Worm (Caenorhabditis elegans) whole organism, late embryonic: ENCODE measurements around the gene R02D5.3.
A peak's percentile ranks its signal among the peaks of the same experiment; 100 is the strongest.

Source experiments
- C38D4.7 ChIP-seq: fragments of 200-800 bp; sonication (Bioruptor generic); optimal IDR thresholded peaks from 2 replicates; lab custom pipeline; 2018; ENCODE audit warnings: mild to moderate bottlenecking, missing genetic modification characterization, moderate library complexity, missing compliant biosample characterization
- K09A11.1 ChIP-seq: sonication (generic microtip); optimal IDR thresholded peaks from 2 replicates; lab custom pipeline; 2017; ENCODE audit warnings: antibody characterized with exemption, mild to moderate bottlenecking, missing genetic modification characterization, missing compliant biosample characterization; ENCODE audit not compliant: insufficient read depth
- T23F11.4 ChIP-seq: fragments of 200-800 bp; sonication (Bioruptor generic); optimal IDR thresholded peaks from 2 replicates; lab custom pipeline; 2018; ENCODE audit warnings: mild to moderate bottlenecking, missing genetic modification characterization, missing compliant biosample characterization
- ama-1 ChIP-seq: fragments of 150-350 bp; optimal IDR thresholded peaks from 2 replicates; lab custom pipeline; 2014
- ceh-14 ChIP-seq: sonication (generic microtip); optimal IDR thresholded peaks from 2 replicates; lab custom pipeline; 2016; ENCODE audit warnings: missing genotype, missing genetic modification characterization, missing compliant biosample characterization
- ceh-18 ChIP-seq: sonication (generic microtip); optimal IDR thresholded peaks from 2 replicates; lab custom pipeline; 2016; ENCODE audit warnings: missing genetic modification characterization, missing compliant biosample characterization
- ceh-19 ChIP-seq: fragments of 200-800 bp; sonication (Bioruptor generic); optimal IDR thresholded peaks from 2 replicates; lab custom pipeline; 2018; ENCODE audit warnings: mild to moderate bottlenecking, missing genetic modification characterization, missing compliant biosample characterization
- ceh-22 ChIP-seq: sonication (generic microtip); optimal IDR thresholded peaks from 2 replicates; lab custom pipeline; 2017; ENCODE audit warnings: missing biosample characterization, missing genetic modification characterization
- ceh-31 ChIP-seq: sonication (generic microtip); optimal IDR thresholded peaks from 2 replicates; lab custom pipeline; 2016; ENCODE audit warnings: missing genetic modification characterization, missing compliant biosample characterization
- ceh-34 ChIP-seq: sonication (generic microtip); optimal IDR thresholded peaks from 2 replicates; lab custom pipeline; 2016; ENCODE audit warnings: mild to moderate bottlenecking, missing genetic modification characterization, missing compliant biosample characterization
- ceh-6 ChIP-seq: fragments of 200-800 bp; sonication (Bioruptor generic); optimal IDR thresholded peaks from 2 replicates; lab custom pipeline; 2018; ENCODE audit warnings: mild to moderate bottlenecking, missing genetic modification characterization, missing compliant biosample characterization
- dmd-4 ChIP-seq: sonication (generic microtip); optimal IDR thresholded peaks from 2 replicates; lab custom pipeline; 2016; ENCODE audit warnings: borderline replicate concordance, missing genetic modification characterization, missing compliant biosample characterization
- elt-2 ChIP-seq: sonication (generic microtip); optimal IDR thresholded peaks from 2 replicates; lab custom pipeline; 2016; ENCODE audit warnings: missing genetic modification reagents, missing genetic modification characterization, missing compliant biosample characterization
- ets-4 ChIP-seq: sonication (generic microtip); optimal IDR thresholded peaks from 2 replicates; lab custom pipeline; 2016; ENCODE audit warnings: missing genetic modification characterization, missing compliant biosample characterization
- eyg-1 ChIP-seq: sonication (generic microtip); optimal IDR thresholded peaks from 2 replicates; lab custom pipeline; 2016; ENCODE audit warnings: missing genotype, missing genetic modification characterization, missing compliant biosample characterization
- fax-1 ChIP-seq: sonication (generic microtip); optimal IDR thresholded peaks from 2 replicates; lab custom pipeline; 2016; ENCODE audit warnings: missing genotype, missing genetic modification characterization, missing compliant biosample characterization
- fkh-6 ChIP-seq: sonication (generic microtip); optimal IDR thresholded peaks from 2 replicates; lab custom pipeline; 2016; ENCODE audit warnings: missing genetic modification characterization, missing compliant biosample characterization
- hlh-15 ChIP-seq: sonication (generic microtip); optimal IDR thresholded peaks from 2 replicates; lab custom pipeline; 2016; ENCODE audit warnings: missing genetic modification characterization, missing compliant biosample characterization
- hlh-30 ChIP-seq: sonication (generic microtip); optimal IDR thresholded peaks from 2 replicates; lab custom pipeline; 2017; ENCODE audit warnings: antibody characterized with exemption, missing genetic modification characterization, missing compliant biosample characterization; ENCODE audit not compliant: insufficient read depth
- hlh-6 ChIP-seq: sonication (generic microtip); optimal IDR thresholded peaks from 2 replicates; lab custom pipeline; 2016; ENCODE audit warnings: missing genotype, missing genetic modification characterization, missing compliant biosample characterization
- mec-3 ChIP-seq: sonication (generic microtip); optimal IDR thresholded peaks from 2 replicates; lab custom pipeline; 2016; ENCODE audit warnings: borderline replicate concordance, missing genetic modification characterization, missing compliant biosample characterization
- nfya-1 ChIP-seq: sonication (generic microtip); optimal IDR thresholded peaks from 2 replicates; lab custom pipeline; 2017; ENCODE audit warnings: missing genetic modification characterization, mild to moderate bottlenecking, missing compliant biosample characterization, antibody characterized with exemption, moderate library complexity
- nhr-11 ChIP-seq: fragments of 150-350 bp; optimal IDR thresholded peaks from 2 replicates; lab custom pipeline; 2014; ENCODE audit warnings: missing biosample characterization, missing genetic modification characterization
- npax-4 ChIP-seq: sonication (generic microtip); optimal IDR thresholded peaks from 2 replicates; lab custom pipeline; 2016; ENCODE audit warnings: missing genetic modification characterization, missing compliant biosample characterization
- pag-3 ChIP-seq: sonication (generic microtip); optimal IDR thresholded peaks from 2 replicates; lab custom pipeline; 2016; ENCODE audit warnings: missing compliant biosample characterization, missing genetic modification characterization, borderline replicate concordance
- pat-9 ChIP-seq: fragments of 200-800 bp; sonication (Bioruptor generic); optimal IDR thresholded peaks from 2 replicates; lab custom pipeline; 2018; ENCODE audit warnings: mild to moderate bottlenecking, missing genetic modification characterization, moderate library complexity, missing compliant biosample characterization
- pha-2 ChIP-seq: sonication (generic microtip); optimal IDR thresholded peaks from 2 replicates; lab custom pipeline; 2017; ENCODE audit warnings: mild to moderate bottlenecking, missing genetic modification characterization, missing compliant biosample characterization
- pha-4 ChIP-seq: fragments of 150-350 bp; optimal IDR thresholded peaks from 2 replicates; lab custom pipeline; 2018; ENCODE audit warnings: missing biosample characterization, missing genetic modification reagents, missing genetic modification characterization
- ref-2 ChIP-seq: sonication (generic microtip); optimal IDR thresholded peaks from 2 replicates; lab custom pipeline; 2016; ENCODE audit warnings: missing genetic modification characterization, missing compliant biosample characterization
- rnt-1 ChIP-seq: sonication (generic microtip); optimal IDR thresholded peaks from 2 replicates; lab custom pipeline; 2016; ENCODE audit warnings: missing genetic modification characterization, missing compliant biosample characterization
- sdc-2 ChIP-seq: sonication (generic microtip); optimal IDR thresholded peaks from 2 replicates; lab custom pipeline; 2016; ENCODE audit warnings: missing genotype, missing genetic modification characterization, missing compliant biosample characterization
- sox-2 ChIP-seq: fragments of 200-800 bp; sonication (Bioruptor generic); IDR thresholded peaks from 2 replicates; pipeline ENCODE4 v1.3.6; 2022; ENCODE audit warnings: missing genetic modification reagents, missing genetic modification characterization, missing compliant biosample characterization
- sox-4 ChIP-seq: sonication (generic microtip); optimal IDR thresholded peaks from 2 replicates; lab custom pipeline; 2017; ENCODE audit warnings: mild to moderate bottlenecking, missing genetic modification characterization, inconsistent platforms, missing compliant biosample characterization
- syd-9 ChIP-seq: sonication (generic microtip); optimal IDR thresholded peaks from 2 replicates; lab custom pipeline; 2016; ENCODE audit warnings: mild to moderate bottlenecking, missing genetic modification characterization, moderate library complexity, missing compliant biosample characterization
- tbx-2 ChIP-seq: sonication (generic microtip); optimal IDR thresholded peaks from 2 replicates; lab custom pipeline; 2016; ENCODE audit warnings: missing genetic modification characterization, missing compliant biosample characterization
- unc-42 ChIP-seq: sonication (generic microtip); optimal IDR thresholded peaks from 2 replicates; lab custom pipeline; 2016; ENCODE audit warnings: missing genotype, missing genetic modification characterization, missing compliant biosample characterization
- unc-55 ChIP-seq: sonication (generic microtip); optimal IDR thresholded peaks from 2 replicates; lab custom pipeline; 2017; ENCODE audit warnings: missing biosample characterization, missing genetic modification reagents, missing genetic modification characterization
- unc-86 ChIP-seq: sonication (generic microtip); optimal IDR thresholded peaks from 2 replicates; lab custom pipeline; 2016; ENCODE audit warnings: missing genetic modification characterization, missing compliant biosample characterization

R02D5.3 gene

DNA sequence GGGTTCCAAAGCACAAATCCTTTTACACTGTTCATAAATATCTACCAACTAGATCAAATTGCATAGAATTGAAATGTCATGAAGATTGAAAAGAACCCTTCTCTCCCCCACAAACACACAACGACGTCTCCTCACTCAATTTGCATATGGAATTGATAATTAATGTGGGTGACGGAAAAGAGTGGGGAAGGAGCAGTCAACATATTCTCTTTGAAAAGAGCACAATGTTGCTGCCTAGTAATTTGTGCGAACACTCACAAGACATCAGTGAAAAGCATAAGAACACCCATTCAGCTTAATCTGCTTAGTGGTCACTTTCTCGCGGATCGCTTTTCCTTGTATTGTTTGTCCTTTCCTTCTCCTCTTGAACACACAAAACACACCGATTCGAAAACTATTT, 13.5 kb downstream of the R02D5.3 start:
- TF ChIP-seq ceh-31 (tag; lab: Kevin White, UChicago) (peak; percentile 20), ceh-34 (tag; lab: Kevin White, UChicago) (no peak), ceh-6 (GFP tag; lab: Kevin White, UChicago) (peak; percentile 40), unc-42 (tag; lab: Kevin White, UChicago) (peak; percentile 74)
- TF ChIP-seq, all 69 proteins: peak for 3

DNA sequence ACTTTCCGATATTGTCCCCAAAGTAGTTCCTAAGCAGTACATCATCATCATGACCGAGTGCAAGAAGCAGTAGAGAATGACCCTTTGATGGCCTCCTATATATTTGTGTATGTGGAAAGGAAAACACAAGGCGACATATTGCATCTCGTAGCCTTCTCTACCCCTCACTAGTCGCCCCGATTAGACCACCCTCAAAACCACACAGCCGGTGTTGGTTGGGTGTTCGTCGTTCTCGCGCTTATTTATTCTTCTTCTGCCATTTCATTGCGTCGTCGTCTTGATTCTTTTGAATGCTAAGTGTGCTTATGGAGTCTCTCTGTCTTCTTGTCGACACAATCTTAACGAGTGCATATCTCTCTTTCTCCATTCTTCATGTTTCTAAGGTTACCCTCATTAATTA, 15.2 kb downstream of the R02D5.3 start:
- TF ChIP-seq pha-4 (tag; lab: Kevin White, UChicago) (no peak), fax-1 (tag; lab: Kevin White, UChicago) (no peak), ceh-34 (tag; lab: Kevin White, UChicago) (peak; percentile 18), rnt-1 (tag; lab: Kevin White, UChicago) (no peak), pag-3 (tag; lab: Kevin White, UChicago) (no peak), elt-2 (tag; lab: Kevin White, UChicago) (peak; percentile 29), unc-86 (tag; lab: Kevin White, UChicago) (no peak), ceh-31 (tag; lab: Kevin White, UChicago) (peak; percentile 29), nfya-1 (tag; lab: Kevin White, UChicago) (peak; percentile 32), ama-1 (lab: Kevin White, UChicago) (no peak), tbx-2 (tag; lab: Kevin White, UChicago) (peak; percentile 40)

DNA sequence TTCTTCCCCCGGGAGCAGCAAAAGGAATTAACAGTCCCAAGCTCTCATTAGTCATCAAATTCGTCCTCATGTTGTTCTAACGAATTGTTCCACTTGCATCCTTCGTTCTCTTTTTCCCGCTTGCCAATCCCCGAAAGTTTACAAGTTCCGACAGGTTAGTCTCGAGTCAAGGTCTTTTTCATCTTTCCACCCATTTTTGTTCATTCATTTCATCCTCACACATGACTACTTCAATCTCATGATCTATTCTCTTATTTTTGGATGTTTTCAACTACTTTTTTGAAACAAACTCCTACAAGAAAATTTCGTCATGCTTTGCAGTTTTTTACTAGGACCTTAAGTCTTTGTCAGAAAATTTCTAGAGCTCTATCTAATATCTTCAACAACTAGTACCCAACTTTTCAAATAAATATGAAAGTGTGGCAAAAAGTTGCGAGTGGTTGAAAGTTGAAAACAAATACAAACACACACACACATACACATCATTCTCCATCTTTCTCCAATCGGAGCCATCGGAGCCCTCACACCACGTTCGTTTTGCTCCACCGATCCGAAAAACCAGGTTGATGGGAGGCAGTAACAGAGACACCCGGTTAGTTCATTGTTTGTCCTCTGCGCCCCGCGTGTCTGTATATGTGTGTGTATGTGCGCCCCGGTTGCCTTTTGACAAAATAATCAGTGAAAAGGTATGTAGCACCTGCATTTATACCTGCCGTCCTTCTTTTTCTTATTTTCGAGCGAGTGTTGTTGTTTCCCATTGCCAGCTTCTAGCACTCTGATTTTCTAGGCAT, 16.3 kb downstream of the R02D5.3 start:
- TF ChIP-seq sox-2 (GFP tag; lab: Robert Waterston, UW) (no peak), dmd-4 (tag; lab: Kevin White, UChicago) (no peak), ama-1 (lab: Kevin White, UChicago) (no peak), ceh-22 (tag; lab: Kevin White, UChicago) (no peak), ceh-6 (GFP tag; lab: Kevin White, UChicago) (no peak), ceh-14 (tag; lab: Kevin White, UChicago) (no peak), K09A11.1 (tag; lab: Kevin White, UChicago) (no peak), sdc-2 (tag; lab: Kevin White, UChicago) (no peak), mec-3 (tag; lab: Kevin White, UChicago) (no peak), hlh-6 (no peak), ceh-18 (tag; lab: Kevin White, UChicago) (no peak), hlh-15 (no peak), pha-2 (tag; lab: Kevin White, UChicago) (no peak), npax-4 (tag; lab: Kevin White, UChicago) (no peak), rnt-1 (tag; lab: Kevin White, UChicago) (no peak), ets-4 (no peak), nhr-11 (tag; lab: Kevin White, UChicago) (no peak), C38D4.7 (no peak), ceh-34 (tag; lab: Kevin White, UChicago) (no peak), hlh-30 (tag; lab: Kevin White, UChicago) (no peak)

DNA sequence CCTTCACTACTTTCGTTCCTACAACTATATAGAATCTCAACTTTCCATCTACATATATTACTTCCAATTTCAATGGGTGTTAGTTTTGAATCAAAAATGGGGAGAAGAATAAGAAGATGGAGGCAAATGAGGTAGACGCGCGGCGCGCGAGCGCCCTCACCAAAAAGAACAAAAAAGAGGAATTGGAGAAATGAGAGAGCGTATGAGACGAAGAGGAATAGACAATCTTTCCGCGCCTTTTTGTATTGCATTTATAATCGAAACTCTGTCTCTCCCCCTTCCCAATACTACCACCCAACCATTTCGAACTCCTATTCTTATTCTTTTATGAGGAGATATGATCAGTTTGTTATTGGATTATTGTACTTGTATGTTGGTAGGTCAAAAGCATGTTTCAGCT, 17.6 kb downstream of the R02D5.3 start:
- TF ChIP-seq ceh-31 (tag; lab: Kevin White, UChicago) (peak; percentile 15), fkh-6 (tag; lab: Kevin White, UChicago) (no peak)

DNA sequence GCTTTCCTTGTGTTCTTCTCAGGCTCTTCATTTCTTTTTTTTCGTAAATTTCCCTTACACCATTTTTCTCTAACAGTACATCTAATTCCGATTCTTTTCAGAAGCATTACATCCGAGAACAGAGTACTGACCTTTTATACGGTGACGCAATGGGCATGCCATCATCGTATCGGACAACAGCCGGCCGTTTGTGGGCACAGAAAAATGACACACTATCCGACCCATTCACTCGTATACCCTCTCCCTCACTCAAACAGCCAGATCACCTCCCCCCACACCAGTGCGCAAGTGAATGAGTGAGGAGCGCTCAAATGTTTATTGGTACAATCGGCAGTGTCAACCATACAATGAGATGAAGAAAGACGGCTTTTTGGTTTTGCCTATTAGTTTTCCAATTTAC, 18.2 kb downstream of the R02D5.3 start, which contains the start of gene R02D5.24:
TSS of gene R02D5.24 (plus strand) at position 205 of the 400 bp plus-strand sequence.
- no peak for TF ChIP-seq hlh-30 (tag; lab: Kevin White, UChicago)
- TF ChIP-seq tbx-2 (tag; lab: Kevin White, UChicago) = peak; percentile 8
- TF ChIP-seq syd-9 (tag; lab: Kevin White, UChicago) = peak; percentile 8
- TF ChIP-seq unc-55 (GFP tag; lab: Kevin White, UChicago) = no peak
- TF ChIP-seq ref-2 (tag; lab: Kevin White, UChicago) = peak; percentile 34
- peak; percentile 8 for TF ChIP-seq ceh-22 (tag; lab: Kevin White, UChicago)
- TF ChIP-seq elt-2 (tag; lab: Kevin White, UChicago) = peak; percentile 31
- TF ChIP-seq T23F11.4 (GFP tag; lab: Kevin White, UChicago) = no peak
- TF ChIP-seq eyg-1 (tag; lab: Kevin White, UChicago) = no peak
- TF ChIP-seq pat-9 (tag; lab: Kevin White, UChicago) = no peak
- TF ChIP-seq ceh-19 (GFP tag; lab: Kevin White, UChicago) = peak; percentile 15
- TF ChIP-seq sox-4 (tag; lab: Kevin White, UChicago) = no peak
